Fruit fly (Drosophila melanogaster) whole organism, embryonic: ENCODE data around the gene CG5191.

ENCODE experiments used
- Aef1 ChIP-seq: fragments of 200-800 bp; sonication (Bioruptor generic); IDR thresholded peaks from 3 replicates; pipeline ENCODE4 v1.3.6; 2022; ENCODE audit warnings: missing biosample characterization, missing genetic modification characterization
- Asciz ChIP-seq: fragments of 200-800 bp; sonication (Bioruptor generic); optimal IDR thresholded peaks from 2 replicates; lab custom pipeline; 2017; ENCODE audit warnings: missing biosample characterization, mild to moderate bottlenecking, missing genetic modification characterization, missing genetic modification reagents
- BEAF-32 ChIP-seq: fragments of 200-800 bp; sonication (Bioruptor generic); optimal IDR thresholded peaks from 3 replicates; lab custom pipeline; 2017; ENCODE audit warnings: missing biosample characterization, missing genetic modification characterization, mild to moderate bottlenecking, moderate library complexity, missing genetic modification reagents
- CG10321 ChIP-seq: fragments of 200-800 bp; sonication (Bioruptor generic); IDR thresholded peaks from 2 replicates; pipeline ENCODE4 v1.3.6; 2022; ENCODE audit warnings: missing biosample characterization, missing genetic modification characterization
- CG11085 ChIP-seq: fragments of 200-800 bp; sonication (Bioruptor generic); IDR thresholded peaks from 2 replicates; pipeline ENCODE4 v1.3.6; 2022; ENCODE audit warnings: missing biosample characterization, missing genetic modification characterization
- CG11247 ChIP-seq: fragments of 200-800 bp; sonication (Bioruptor generic); IDR thresholded peaks from 2 replicates; pipeline ENCODE4 v1.3.6; 2022; ENCODE audit warnings: missing biosample characterization, missing genetic modification characterization
- CG11695 ChIP-seq: fragments of 200-800 bp; sonication (Bioruptor generic); IDR thresholded peaks from 3 replicates; pipeline ENCODE4 v1.3.6; 2022; ENCODE audit warnings: missing biosample characterization, missing genetic modification characterization
- CG12219 ChIP-seq: fragments of 200-800 bp; sonication (Bioruptor generic); optimal IDR thresholded peaks from 3 replicates; lab custom pipeline; 2018; ENCODE audit warnings: missing biosample characterization, mild to moderate bottlenecking, missing genetic modification characterization
- CG17385 ChIP-seq: fragments of 200-800 bp; sonication (Bioruptor generic); optimal IDR thresholded peaks from 3 replicates; lab custom pipeline; 2018; ENCODE audit warnings: missing biosample characterization, mild to moderate bottlenecking, missing genetic modification characterization
- CG3065 ChIP-seq: fragments of 200-800 bp; sonication (Bioruptor generic); optimal IDR thresholded peaks from 2 replicates; lab custom pipeline; 2016; ENCODE audit warnings: missing biosample characterization, missing genetic modification characterization
- CG3281 ChIP-seq: fragments of 200-800 bp; sonication (Bioruptor generic); optimal IDR thresholded peaks from 3 replicates; lab custom pipeline; 2017; ENCODE audit warnings: missing biosample characterization, mild to moderate bottlenecking, missing genetic modification characterization
- CG34224 ChIP-seq: fragments of 200-800 bp; sonication (Bioruptor generic); IDR thresholded peaks from 3 replicates; pipeline ENCODE4 v1.3.6; 2022; ENCODE audit warnings: missing biosample characterization, missing genetic modification characterization; ENCODE audit not compliant: partially characterized antibody
- CG3838 ChIP-seq: fragments of 200-800 bp; sonication (Bioruptor generic); optimal IDR thresholded peaks from 3 replicates; lab custom pipeline; 2016; ENCODE audit warnings: missing biosample characterization, missing genetic modification characterization
- CG4617 ChIP-seq: fragments of 200-800 bp; sonication (Bioruptor generic); optimal IDR thresholded peaks from 3 replicates; lab custom pipeline; 2016; ENCODE audit warnings: missing biosample characterization, missing genetic modification characterization, borderline replicate concordance
- CG4820 ChIP-seq: fragments of 200-800 bp; sonication (Bioruptor generic); optimal IDR thresholded peaks from 3 replicates; lab custom pipeline; 2016; ENCODE audit warnings: missing biosample characterization, missing genetic modification characterization
- CG6765 ChIP-seq: fragments of 200-800 bp; sonication (Bioruptor generic); optimal IDR thresholded peaks from 3 replicates; lab custom pipeline; 2017; ENCODE audit warnings: missing biosample characterization, mild to moderate bottlenecking, missing genetic modification characterization
- Camta ChIP-seq: fragments of 200-800 bp; sonication (Bioruptor generic); optimal IDR thresholded peaks from 2 replicates; lab custom pipeline; 2016; ENCODE audit warnings: missing biosample characterization, missing genetic modification characterization
- Dip3 ChIP-seq: fragments of 200-800 bp; sonication (Bioruptor generic); optimal IDR thresholded peaks from 3 replicates; lab custom pipeline; 2016; ENCODE audit warnings: missing biosample characterization, missing genetic modification characterization
- Gug ChIP-seq: fragments of 200-800 bp; sonication (Bioruptor generic); IDR thresholded peaks from 4 replicates; pipeline ENCODE4 v1.3.6; 2022; ENCODE audit warnings: missing biosample characterization, missing genetic modification characterization
- Hmr ChIP-seq: fragments of 200-800 bp; sonication (Bioruptor generic); optimal IDR thresholded peaks from 3 replicates; lab custom pipeline; 2017; ENCODE audit warnings: mild to moderate bottlenecking, missing biosample characterization, missing genetic modification reagents, missing genetic modification characterization
- Hr78 ChIP-seq, 2 experiments: fragments of 200-800 bp in 1 of 2; fragments of >200 bp in 1 of 2; sonication (Bioruptor generic) in 1 of 2; optimal IDR thresholded peaks; 2 replicates each; lab custom pipeline; 2017 to 2019; ENCODE audit warnings: missing biosample characterization in 2 of 2, missing genetic modification characterization in 2 of 2, mild to moderate bottlenecking in 1 of 2, moderate library complexity in 1 of 2
- NC2α ChIP-seq: fragments of 200-800 bp; sonication (Bioruptor generic); optimal IDR thresholded peaks from 2 replicates; lab custom pipeline; 2016; ENCODE audit warnings: missing biosample characterization, missing genetic modification characterization
- Opbp ChIP-seq: fragments of 200-800 bp; sonication (Bioruptor generic); IDR thresholded peaks from 3 replicates; pipeline ENCODE4 v1.3.6; 2022; ENCODE audit warnings: missing biosample characterization, missing genetic modification characterization; ENCODE audit not compliant: partially characterized antibody
- Pdp1 ChIP-seq, 2 experiments: fragments of 200-800 bp; sonication (Bioruptor generic); optimal IDR thresholded peaks; 3 replicates each; lab custom pipeline; 2016; ENCODE audit warnings: missing biosample characterization in 2 of 2, missing genetic modification characterization in 2 of 2, mild to moderate bottlenecking in 1 of 2, moderate library complexity in 1 of 2
- Ravus ChIP-seq: fragments of 200-800 bp; sonication (Bioruptor generic); IDR thresholded peaks from 2 replicates; pipeline ENCODE4 v1.3.6; 2022; ENCODE audit warnings: missing biosample characterization, missing genetic modification characterization
- Tbp ChIP-seq: fragments of >200 bp; optimal IDR thresholded peaks from 2 replicates; lab custom pipeline; 2018; ENCODE audit warnings: missing biosample characterization, missing genetic modification characterization
- bigmax ChIP-seq: fragments of 200-800 bp; sonication (Bioruptor generic); optimal IDR thresholded peaks from 2 replicates; lab custom pipeline; 2018; ENCODE audit warnings: missing biosample characterization, mild to moderate bottlenecking, missing genetic modification characterization
- caup ChIP-seq: fragments of 200-800 bp; sonication (Bioruptor generic); optimal IDR thresholded peaks from 3 replicates; lab custom pipeline; 2017; ENCODE audit warnings: missing biosample characterization, mild to moderate bottlenecking, missing genetic modification characterization, moderate library complexity; ENCODE audit not compliant: severe bottlenecking
- chif ChIP-seq, 2 experiments: fragments of 200-800 bp; sonication (Bioruptor generic); optimal IDR thresholded peaks; 3 replicates each; lab custom pipeline; 2016; ENCODE audit warnings: missing biosample characterization in 2 of 2, missing genetic modification characterization in 2 of 2
- chn ChIP-seq: fragments of 200-800 bp; sonication (Bioruptor generic); optimal IDR thresholded peaks from 2 replicates; lab custom pipeline; 2016; ENCODE audit warnings: missing biosample characterization, missing genetic modification characterization
- crc ChIP-seq: fragments of 200-800 bp; sonication (Bioruptor generic); optimal IDR thresholded peaks from 2 replicates; lab custom pipeline; 2016; ENCODE audit warnings: missing biosample characterization, missing genetic modification characterization
- crol ChIP-seq: fragments of 200-800 bp; sonication (Bioruptor generic); IDR thresholded peaks from 2 replicates; pipeline ENCODE4 v1.3.6; 2022; ENCODE audit warnings: missing biosample characterization, missing genetic modification characterization
- ind ChIP-seq: fragments of 200-800 bp; sonication (Bioruptor generic); optimal IDR thresholded peaks from 3 replicates; lab custom pipeline; 2016; ENCODE audit warnings: missing biosample characterization, missing genetic modification characterization
- kni ChIP-seq: fragments of 200-800 bp; sonication (Bioruptor generic); optimal IDR thresholded peaks from 3 replicates; lab custom pipeline; 2017; ENCODE audit warnings: mild to moderate bottlenecking, missing biosample characterization, missing genetic modification reagents, missing genetic modification characterization
- luna ChIP-seq: fragments of 200-800 bp; sonication (Bioruptor generic); optimal IDR thresholded peaks from 2 replicates; lab custom pipeline; 2016; ENCODE audit warnings: missing biosample characterization, missing genetic modification characterization
- nerfin-1 ChIP-seq: fragments of 200-800 bp; sonication (Bioruptor generic); optimal IDR thresholded peaks from 3 replicates; lab custom pipeline; 2019; ENCODE audit warnings: missing biosample characterization, mild to moderate bottlenecking, missing genetic modification characterization, moderate library complexity
- prd ChIP-seq, 3 experiments: fragments of >200 bp in 2 of 3; fragments of 200-800 bp in 1 of 3; sonication (Bioruptor generic) in 1 of 3; optimal IDR thresholded peaks in 2 of 3; IDR thresholded peaks in 1 of 3; 2 replicates in 2 of 3; 3 replicates in 1 of 3; pipeline versions ENCODE4 v1.3.6 to Lab custom; 2017 to 2022; ENCODE audit warnings: missing biosample characterization in 1 of 3, missing genetic modification characterization in 1 of 3
- pzg ChIP-seq: fragments of 200-800 bp; sonication (Bioruptor generic); optimal IDR thresholded peaks from 3 replicates; lab custom pipeline; 2018; ENCODE audit warnings: missing biosample characterization, mild to moderate bottlenecking, missing genetic modification characterization, moderate library complexity
- run ChIP-seq: fragments of 200-800 bp; sonication (Bioruptor generic); optimal IDR thresholded peaks from 3 replicates; lab custom pipeline; 2018; ENCODE audit warnings: missing biosample characterization, mild to moderate bottlenecking, missing genetic modification characterization
- sd ChIP-seq: fragments of 200-800 bp; sonication (Bioruptor generic); optimal IDR thresholded peaks from 3 replicates; lab custom pipeline; 2018; ENCODE audit warnings: missing biosample characterization, mild to moderate bottlenecking, missing genetic modification characterization, moderate library complexity
- sqz ChIP-seq: fragments of 200-800 bp; sonication (Bioruptor generic); optimal IDR thresholded peaks from 3 replicates; lab custom pipeline; 2018; ENCODE audit warnings: missing biosample characterization, mild to moderate bottlenecking, missing genetic modification characterization
- tin ChIP-seq: fragments of 200-800 bp; sonication (Bioruptor generic); optimal IDR thresholded peaks from 3 replicates; lab custom pipeline; 2016; ENCODE audit warnings: missing biosample characterization, missing genetic modification characterization
- tio ChIP-seq: fragments of 200-800 bp; sonication (Bioruptor generic); optimal IDR thresholded peaks from 2 replicates; lab custom pipeline; 2017; ENCODE audit warnings: missing biosample characterization, missing genetic modification characterization, inconsistent platforms
- toy ChIP-seq: fragments of 200-800 bp; sonication (Bioruptor generic); IDR thresholded peaks from 2 replicates; pipeline ENCODE4 v1.3.6; 2022; ENCODE audit warnings: missing biosample characterization, missing genetic modification characterization
- trh ChIP-seq: fragments of 200-800 bp; sonication (Bioruptor generic); optimal IDR thresholded peaks from 2 replicates; lab custom pipeline; 2016; ENCODE audit warnings: missing biosample characterization, missing genetic modification characterization
- unc-4 ChIP-seq: fragments of 200-800 bp; sonication (Bioruptor generic); IDR thresholded peaks from 2 replicates; pipeline ENCODE4 v1.3.6; 2022; ENCODE audit warnings: missing biosample characterization, missing genetic modification characterization; ENCODE audit not compliant: partially characterized antibody
- wdn ChIP-seq: fragments of 200-800 bp; sonication (Bioruptor generic); IDR thresholded peaks from 2 replicates; pipeline ENCODE4 v1.3.6; 2022; ENCODE audit warnings: missing biosample characterization, missing genetic modification characterization
- zfh1 ChIP-seq: fragments of 200-800 bp; sonication (Bioruptor generic); IDR thresholded peaks from 3 replicates; pipeline ENCODE4 v1.3.6; 2022; ENCODE audit warnings: missing biosample characterization, missing genetic modification characterization

Gene CG5191

DNA sequence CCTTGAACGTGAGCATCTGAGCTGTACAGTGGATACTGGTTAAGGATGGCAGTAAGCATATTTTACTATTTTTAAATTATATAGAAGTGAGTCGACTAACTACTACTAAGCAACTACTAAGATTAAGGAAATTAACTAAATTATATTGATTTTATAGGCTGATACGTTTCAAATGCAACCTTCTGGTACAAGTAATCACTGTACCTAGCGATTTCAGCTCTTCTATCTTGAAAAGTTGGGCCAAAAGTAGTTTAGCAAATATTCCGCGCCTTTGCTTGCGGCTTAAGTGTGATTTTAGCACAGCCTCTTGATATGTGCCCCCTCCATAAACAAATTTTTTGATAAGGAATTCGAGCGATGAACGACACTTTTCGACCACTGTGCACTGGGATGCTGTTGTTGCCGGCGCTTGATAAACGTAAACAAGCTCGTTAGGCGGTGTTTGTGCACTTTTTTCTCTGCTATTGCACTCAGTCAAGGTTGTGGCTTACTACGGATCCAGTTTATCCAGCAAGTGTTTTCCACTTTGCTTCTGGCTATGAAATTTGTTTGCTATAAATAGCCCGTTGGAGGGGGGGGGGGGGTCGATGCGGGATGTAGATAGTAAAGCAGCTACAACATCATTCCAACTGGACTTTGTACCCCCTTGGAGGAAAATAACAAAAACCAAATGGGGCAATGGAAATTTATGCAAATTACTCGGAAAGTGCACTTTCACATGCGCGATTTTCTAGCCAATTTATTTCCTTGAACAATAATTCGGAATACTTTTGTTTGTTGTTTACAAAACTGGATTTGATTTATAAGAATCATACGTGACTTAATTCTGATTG is 4.2 kb upstream of the CG5191 start (continued):
- TF ChIP-seq CG10321 (GFP tag; lab: Robert Waterston, UW): no peak
- TF ChIP-seq CG11085 (GFP tag; lab: Robert Waterston, UW): peak; percentile 30; the same call in 1 of the 2 replicates
- peak; percentile 68 for TF ChIP-seq zfh1 (GFP tag; lab: Robert Waterston, UW)
- TF ChIP-seq ind (GFP tag; lab: Kevin White, UChicago): peak; percentile 65
- peak; percentile 73 for TF ChIP-seq Dip3 (GFP tag; lab: Kevin White, UChicago)
- peak; percentile 66 for TF ChIP-seq toy (GFP tag; lab: Robert Waterston, UW)
- peak; percentile 10 for TF ChIP-seq CG17385
- peak; percentile 61 for TF ChIP-seq tio (GFP tag; lab: Kevin White, UChicago)
- peak; percentile 79 for TF ChIP-seq CG11695 (GFP tag; lab: Robert Waterston, UW)
- peak; percentile 7 for TF ChIP-seq sqz (GFP tag; lab: Kevin White, UChicago)
- TF ChIP-seq crol (GFP tag; lab: Robert Waterston, UW): peak; percentile 38
- peak; percentile 86 for TF ChIP-seq Aef1 (GFP tag; lab: Robert Waterston, UW)
- TF ChIP-seq trh (GFP tag; lab: Kevin White, UChicago): no peak
- TF ChIP-seq CG4617 (GFP tag; lab: Kevin White, UChicago): no peak
- no peak for TF ChIP-seq Opbp
- TF ChIP-seq CG34224: no peak
- peak; percentile 52 for TF ChIP-seq tin
- TF ChIP-seq caup: no peak
- TF ChIP-seq Camta: no peak
- TF ChIP-seq CG11247 (GFP tag; lab: Robert Waterston, UW): peak; percentile 79
- TF ChIP-seq CG3281 (GFP tag; lab: Kevin White, UChicago): peak; percentile 81
- TF ChIP-seq CG3838 (GFP tag; lab: Kevin White, UChicago): no peak
- peak; percentile 15 for TF ChIP-seq CG6765 (GFP tag; lab: Kevin White, UChicago)
- no peak for TF ChIP-seq nerfin-1
- TF ChIP-seq pzg (GFP tag; lab: Kevin White, UChicago): no peak
- TF ChIP-seq crc: peak; percentile 41
- TF ChIP-seq BEAF-32 (GFP tag; lab: Kevin White, UChicago): no peak
- TF ChIP-seq Ravus: peak; percentile 78
- TF ChIP-seq wdn: peak; percentile 61
- TF ChIP-seq kni (GFP tag; lab: Kevin White, UChicago): no peak
- no peak for TF ChIP-seq Asciz (GFP tag; lab: Kevin White, UChicago)
- peak; percentile 57 for TF ChIP-seq CG4820 (GFP tag; lab: Kevin White, UChicago)
- TF ChIP-seq CG12219: no peak
- TF ChIP-seq Hr78 (GFP tag; optimal IDR thresholded peaks at IDR 0.05; lab: Kevin White, UChicago): no peak
- TF ChIP-seq NC2α: no peak
- TF ChIP-seq Hmr (GFP tag; lab: Kevin White, UChicago): peak; percentile 59
- TF ChIP-seq CG3065: no peak
- TF ChIP-seq unc-4 (GFP tag; lab: Robert Waterston, UW): no peak
- TF ChIP-seq Pdp1 (GFP tag; optimal IDR thresholded peaks at IDR 0.05; lab: Kevin White, UChicago): peak in 1 of 2 experiments; percentile 1
- TF ChIP-seq chn: no peak
- no peak for TF ChIP-seq luna (GFP tag; lab: Kevin White, UChicago)
- TF ChIP-seq bigmax: no peak
- TF ChIP-seq Gug (GFP tag; lab: Robert Waterston, UW): peak; percentile 68; the same call in 3 of the 4 replicates
- no peak for TF ChIP-seq prd (optimal IDR thresholded peaks at IDR 0.05; lab: Kevin White, UChicago)
- peak; percentile 76 for TF ChIP-seq prd (GFP tag; IDR thresholded peaks at IDR 0.05; lab: Robert Waterston, UW)
- no peak for TF ChIP-seq chif (GFP tag; optimal IDR thresholded peaks at IDR 0.05; lab: Kevin White, UChicago)
- TF ChIP-seq sd: no peak
- TF ChIP-seq run (tag; lab: Kevin White, UChicago): no peak
- TF ChIP-seq Tbp (GFP tag; lab: Kevin White, UChicago): no peak
